Fruit fly (Drosophila melanogaster) S2 (cell line): Measurements from ENCODE around the gene CG18262.

Experiments
- CG8478 ChIP-seq: fragments of >200 bp; optimal IDR thresholded peaks from 2 replicates; lab custom pipeline; 2018
- CTCF ChIP-seq, 2 experiments: fragments of >200 bp; optimal IDR thresholded peaks; 2 replicates each; lab custom pipeline; 2018

DNA sequence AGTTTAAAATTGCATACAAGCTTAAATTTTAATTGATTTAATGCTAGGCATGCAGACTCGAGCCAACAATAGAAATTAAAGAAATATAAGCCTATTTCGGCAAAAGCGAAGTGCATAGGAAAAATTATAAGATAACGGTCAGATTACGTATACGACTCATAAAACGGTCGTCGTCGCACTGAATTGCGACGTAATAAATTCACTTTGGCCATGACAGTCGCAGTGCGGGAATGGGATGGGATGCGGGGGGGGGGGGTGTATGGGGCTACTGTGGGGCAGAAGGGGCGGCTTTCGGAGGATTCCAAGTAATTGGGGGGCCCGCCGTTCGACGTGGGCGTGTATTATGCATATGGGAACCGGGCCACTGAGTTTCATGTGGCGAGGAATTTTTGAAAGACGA is 41.8 kb upstream of the CG18262 start:
- no peak for TF ChIP-seq CG8478
- TF ChIP-seq CTCF (optimal IDR thresholded peaks at IDR 0.05; lab: Kevin White, UChicago), result no peak
